Worm (Caenorhabditis elegans): ENCODE results near the gene D2023.3.

ce11 chrV:11853723-11854122 lies 41.9 kb upstream of the D2023.3 start:
- TF ChIP-seq ztf-11 (tag; optimal IDR thresholded peaks at IDR 0.05): no peak
- TF ChIP-seq elt-1 (tag; optimal IDR thresholded peaks at IDR 0.05): no peak
- TF ChIP-seq gmeb-1 (tag; optimal IDR thresholded peaks at IDR 0.05): no peak
- TF ChIP-seq ZK546.5 (tag; optimal IDR thresholded peaks at IDR 0.05): no peak
- TF ChIP-seq lsy-2 (tag; optimal IDR thresholded peaks at IDR 0.05): no peak
- no peak for TF ChIP-seq R02D3.7 (tag; optimal IDR thresholded peaks at IDR 0.05)
- TF ChIP-seq ama-1 (optimal IDR thresholded peaks at IDR 0.05): no peak
- no peak for TF ChIP-seq sem-4 (tag; optimal IDR thresholded peaks at IDR 0.05)
- no peak for TF ChIP-seq fos-1 (tag; optimal IDR thresholded peaks at IDR 0.05)
- TF ChIP-seq nhr-77 (tag; optimal IDR thresholded peaks at IDR 0.05): no peak

Data from whole organism, L2 larva.